Worm (Caenorhabditis elegans) whole organism, L3 larva: ENCODE data around the gene T21C9.11.

Source experiments
- aly-2 ChIP-seq: fragments of 150-350 bp; optimal IDR thresholded peaks from 2 replicates; lab custom pipeline; 2014; ENCODE audit warnings: missing biosample characterization, missing genetic modification characterization
- ama-1 ChIP-seq: fragments of 150-350 bp; optimal IDR thresholded peaks from 2 replicates; lab custom pipeline; 2018
- ceh-16 ChIP-seq: sonication (generic microtip); optimal IDR thresholded peaks from 2 replicates; lab custom pipeline; 2017; ENCODE audit warnings: missing biosample characterization, missing genetic modification characterization
- ceh-28 ChIP-seq: fragments of 150-350 bp; optimal IDR thresholded peaks from 2 replicates; lab custom pipeline; 2014; ENCODE audit warnings: missing biosample characterization, missing genetic modification reagents, missing genetic modification characterization
- ceh-82 ChIP-seq: fragments of 150-350 bp; optimal IDR thresholded peaks from 2 replicates; lab custom pipeline; 2014; ENCODE audit warnings: missing biosample characterization, missing genetic modification characterization
- daf-12 ChIP-seq: fragments of 150-350 bp; optimal IDR thresholded peaks from 2 replicates; lab custom pipeline; 2014; ENCODE audit warnings: missing biosample characterization, missing genetic modification reagents, missing genetic modification characterization
- egl-27 ChIP-seq: sonication (generic microtip); optimal IDR thresholded peaks from 4 replicates; lab custom pipeline; 2017; ENCODE audit warnings: missing biosample characterization, missing genetic modification reagents, missing genetic modification characterization
- egl-5 ChIP-seq: fragments of 150-350 bp; optimal IDR thresholded peaks from 2 replicates; lab custom pipeline; 2017; ENCODE audit warnings: missing biosample characterization, missing genetic modification reagents, missing genetic modification characterization, inconsistent platforms
- elt-1 ChIP-seq: fragments of 150-350 bp; optimal IDR thresholded peaks from 2 replicates; lab custom pipeline; 2014; ENCODE audit warnings: missing biosample characterization, missing genetic modification characterization
- elt-2 ChIP-seq: sonication (generic microtip); optimal IDR thresholded peaks from 2 replicates; lab custom pipeline; 2016; ENCODE audit warnings: missing genetic modification reagents, mild to moderate bottlenecking, missing genetic modification characterization, missing compliant biosample characterization
- elt-3 ChIP-seq, 3 experiments: fragments of 150-350 bp in 1 of 3; sonication (generic microtip) in 2 of 3; optimal IDR thresholded peaks; 2 replicates in 2 of 3; 4 replicates in 1 of 3; lab custom pipeline; 2014 to 2017; ENCODE audit warnings: missing biosample characterization in 3 of 3, missing genetic modification characterization in 3 of 3
- eor-1 ChIP-seq, 2 experiments: fragments of 150-350 bp; optimal IDR thresholded peaks; 2 replicates each; lab custom pipeline; 2014 to 2018; ENCODE audit warnings: missing biosample characterization in 2 of 2, missing genetic modification characterization in 2 of 2
- fkh-2 ChIP-seq: fragments of 150-350 bp; optimal IDR thresholded peaks from 2 replicates; lab custom pipeline; 2014; ENCODE audit warnings: missing biosample characterization, missing genetic modification reagents, missing genetic modification characterization
- hmg-11 ChIP-seq: sonication (generic microtip); optimal IDR thresholded peaks from 2 replicates; lab custom pipeline; 2016; ENCODE audit warnings: missing genetic modification characterization, missing compliant biosample characterization
- jun-1 ChIP-seq: fragments of 150-350 bp; optimal IDR thresholded peaks from 2 replicates; lab custom pipeline; 2014; ENCODE audit warnings: missing biosample characterization, missing genetic modification reagents, missing genetic modification characterization
- lin-39 ChIP-seq: fragments of 150-350 bp; optimal IDR thresholded peaks from 2 replicates; lab custom pipeline; 2018; ENCODE audit warnings: missing biosample characterization, missing genetic modification reagents, missing genetic modification characterization
- mml-1 ChIP-seq: fragments of 150-350 bp; sonication (generic microtip); optimal IDR thresholded peaks from 3 replicates; lab custom pipeline; 2014; ENCODE audit warnings: missing biosample characterization, missing genetic modification characterization
- nhr-11 ChIP-seq: fragments of 150-350 bp; optimal IDR thresholded peaks from 2 replicates; lab custom pipeline; 2014; ENCODE audit warnings: missing biosample characterization, missing genetic modification characterization
- nhr-25 ChIP-seq: sonication (generic microtip); optimal IDR thresholded peaks from 2 replicates; lab custom pipeline; 2017; ENCODE audit warnings: missing biosample characterization, missing genetic modification characterization
- nhr-43 ChIP-seq: sonication (generic microtip); optimal IDR thresholded peaks from 2 replicates; lab custom pipeline; 2016; ENCODE audit warnings: mild to moderate bottlenecking, missing genetic modification characterization, missing compliant biosample characterization; ENCODE audit not compliant: poor library complexity, severe bottlenecking
- nhr-67 ChIP-seq: fragments of 150-350 bp; optimal IDR thresholded peaks from 2 replicates; lab custom pipeline; 2014; ENCODE audit warnings: missing biosample characterization, missing genetic modification characterization
- nhr-76 ChIP-seq: fragments of 150-350 bp; sonication (generic microtip); optimal IDR thresholded peaks from 5 replicates; lab custom pipeline; 2014; ENCODE audit warnings: missing biosample characterization, missing genetic modification characterization
- pha-4 ChIP-seq: fragments of 150-350 bp; optimal IDR thresholded peaks from 2 replicates; lab custom pipeline; 2014; ENCODE audit warnings: missing biosample characterization, missing genetic modification reagents, missing genetic modification characterization
- pqm-1 ChIP-seq: fragments of 150-350 bp; optimal IDR thresholded peaks from 2 replicates; lab custom pipeline; 2017; ENCODE audit warnings: missing biosample characterization, missing genetic modification characterization, inconsistent platforms
- sea-2 ChIP-seq: fragments of 150-350 bp; sonication (generic microtip); optimal IDR thresholded peaks from 4 replicates; lab custom pipeline; 2014; ENCODE audit warnings: missing biosample characterization, missing genetic modification reagents, missing genetic modification characterization
- snpc-4 ChIP-seq: fragments of 150-350 bp; optimal IDR thresholded peaks from 2 replicates; lab custom pipeline; 2014; ENCODE audit warnings: missing biosample characterization, missing genetic modification characterization
- tbx-2 ChIP-seq: sonication (generic microtip); optimal IDR thresholded peaks from 2 replicates; lab custom pipeline; 2016; ENCODE audit warnings: mild to moderate bottlenecking, missing genetic modification characterization, missing compliant biosample characterization
- unc-62 ChIP-seq: fragments of 150-350 bp; sonication (generic microtip); optimal IDR thresholded peaks from 4 replicates; lab custom pipeline; 2014; ENCODE audit warnings: missing biosample characterization, missing genetic modification reagents, missing genetic modification characterization
- zag-1 ChIP-seq: fragments of 150-350 bp; optimal IDR thresholded peaks from 2 replicates; lab custom pipeline; 2014; ENCODE audit warnings: missing biosample characterization, missing genetic modification characterization
- ztf-11 ChIP-seq: fragments of 150-350 bp; optimal IDR thresholded peaks from 2 replicates; lab custom pipeline; 2014; ENCODE audit warnings: missing biosample characterization, missing genetic modification characterization
- ztf-4 ChIP-seq: fragments of 150-350 bp; optimal IDR thresholded peaks from 2 replicates; lab custom pipeline; 2014; ENCODE audit warnings: missing biosample characterization, missing genetic modification characterization

T21C9.11 gene

ce11 chrV:10592479-10592878 is 2.2 kb downstream of the T21C9.11 start, which contains the start of gene T21C9.9:
T21C9.9 (minus strand) TSS chrV:10592579.
- TF ChIP-seq ama-1 (lab: Kevin White, UChicago), result no peak
- TF ChIP-seq ztf-11 (tag; lab: Kevin White, UChicago), result no peak

ce11 chrV:10589774-10590528 is 4.8 kb downstream of the T21C9.11 start, which contains the start of gene ttr-23:
ttr-23 (minus strand) TSS chrV:10589860.
- TF ChIP-seq ztf-4 (no peak), nhr-43 (tag; lab: Kevin White, UChicago) (no peak), egl-5 (no peak), ceh-82 (tag; lab: Kevin White, UChicago) (no peak), fkh-2 (tag; lab: Kevin White, UChicago) (no peak), pqm-1 (tag; lab: Kevin White, UChicago) (peak; percentile 6), ceh-28 (peak; percentile 37), elt-1 (tag; lab: Kevin White, UChicago) (no peak), egl-27 (tag; lab: Kevin White, UChicago) (no peak), snpc-4 (tag; lab: Kevin White, UChicago) (no peak), elt-2 (tag; lab: Kevin White, UChicago) (peak; percentile 70), pha-4 (tag; lab: Kevin White, UChicago) (peak; percentile 51), unc-62 (GFP tag; lab: Kevin White, UChicago) (no peak), nhr-11 (no peak), daf-12 (no peak), lin-39 (tag; lab: Kevin White, UChicago) (no peak)

ce11 chrV:10588694-10589093 is 6.0 kb downstream of the T21C9.11 start, which contains the start of gene srg-32:
srg-32 (minus strand) TSS chrV:10588794.
- no peak for TF ChIP-seq ztf-11 (tag; lab: Kevin White, UChicago)
- no peak for TF ChIP-seq sea-2 (GFP tag; lab: Kevin White, UChicago)
- no peak for TF ChIP-seq nhr-76
- no peak for TF ChIP-seq jun-1 (tag; lab: Kevin White, UChicago)
- TF ChIP-seq nhr-67 (tag; lab: Kevin White, UChicago), result no peak
- TF ChIP-seq elt-3 (tag; optimal IDR thresholded peaks at IDR 0.05; lab: Kevin White, UChicago), result no peak
- TF ChIP-seq fkh-2 (tag; lab: Kevin White, UChicago), result no peak

- TF ChIP-seq snpc-4 (tag; lab: Kevin White, UChicago) (no peak), pqm-1 (tag; lab: Kevin White, UChicago) (peak; percentile 26), eor-1 (tag; optimal IDR thresholded peaks at IDR 0.05; lab: Kevin White, UChicago) (no peak), elt-2 (tag; lab: Kevin White, UChicago) (peak; percentile 52), sea-2 (GFP tag; lab: Kevin White, UChicago) (no peak), ceh-16 (tag; lab: Kevin White, UChicago) (no peak), ceh-82 (tag; lab: Kevin White, UChicago) (no peak), fkh-2 (tag; lab: Kevin White, UChicago) (no peak), tbx-2 (no peak)
Measured at ce11 chrV:10581837-10582300, 12.8 kb downstream of the T21C9.11 start, which contains the start of gene T21C9.6. T21C9.6 (plus strand) TSS chrV:10581887.

- TF ChIP-seq pqm-1 (tag; lab: Kevin White, UChicago) (peak; percentile 56), pha-4 (tag; lab: Kevin White, UChicago) (peak; percentile 19), ceh-28 (peak; percentile 25), eor-1 (tag; optimal IDR thresholded peaks at IDR 0.05; lab: Kevin White, UChicago) (no peak), sea-2 (GFP tag; lab: Kevin White, UChicago) (no peak), zag-1 (no peak), aly-2 (tag; lab: Kevin White, UChicago) (no peak), nhr-43 (tag; lab: Kevin White, UChicago) (no peak), elt-1 (tag; lab: Kevin White, UChicago) (no peak), nhr-25 (no peak), hmg-11 (tag; lab: Kevin White, UChicago) (no peak), egl-5 (no peak), elt-2 (tag; lab: Kevin White, UChicago) (peak; percentile 84), ztf-4 (no peak), mml-1 (tag; lab: Kevin White, UChicago) (no peak), egl-27 (tag; lab: Kevin White, UChicago) (no peak)
Measured at ce11 chrV:10580638-10581037, 14.1 kb downstream of the T21C9.11 start.
